Fruit fly (Drosophila melanogaster): Measurements from ENCODE around the gene Rat1.

DNA sequence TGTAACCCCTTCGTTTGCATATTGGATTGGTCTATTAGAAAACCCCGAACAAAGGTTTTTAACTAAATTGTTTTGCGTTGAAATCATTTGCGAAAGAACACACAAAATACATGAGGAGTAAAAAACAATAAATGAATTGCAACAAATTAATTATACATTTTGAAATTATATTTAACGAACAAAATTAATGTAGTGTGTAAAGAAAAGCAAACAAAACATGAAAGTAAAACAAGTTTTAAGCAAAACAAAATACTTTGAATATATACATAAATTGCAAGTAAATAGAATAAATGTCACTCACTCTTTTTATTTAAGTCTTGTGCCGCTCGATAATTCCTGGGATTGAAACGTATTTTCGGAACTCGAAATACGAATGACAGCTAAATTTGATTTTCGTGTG lies 23.9 kb downstream of the Rat1 start, which contains the start of gene CG43232:
- TF ChIP-seq h (optimal IDR thresholded peaks at IDR 0.05) (no peak), psq (optimal IDR thresholded peaks at IDR 0.05) (no peak), ttk (optimal IDR thresholded peaks at IDR 0.05) (no peak)

Measured in Kc167 (cell line).